Fruit fly (Drosophila melanogaster) whole organism, embryonic: ENCODE data around the gene tsl.

ENCODE experiments used
- Aef1 ChIP-seq: fragments of 200-800 bp; sonication (Bioruptor generic); IDR thresholded peaks from 3 replicates; pipeline ENCODE4 v1.3.6; 2022; ENCODE audit warnings: missing biosample characterization, missing genetic modification characterization
- BtbVII ChIP-seq: fragments of 200-800 bp; sonication (Bioruptor generic); optimal IDR thresholded peaks from 3 replicates; lab custom pipeline; 2017; ENCODE audit warnings: missing biosample characterization, mild to moderate bottlenecking, missing genetic modification characterization
- CG10209 ChIP-seq: fragments of 200-800 bp; sonication (Bioruptor generic); optimal IDR thresholded peaks from 3 replicates; lab custom pipeline; 2017; ENCODE audit warnings: missing biosample characterization, mild to moderate bottlenecking, missing genetic modification characterization, missing genetic modification reagents
- CG10565 ChIP-seq: fragments of 200-800 bp; sonication (Bioruptor generic); optimal IDR thresholded peaks from 3 replicates; lab custom pipeline; 2016; ENCODE audit warnings: missing biosample characterization, mild to moderate bottlenecking, missing genetic modification characterization
- CG14441 ChIP-seq: fragments of 200-800 bp; sonication (Bioruptor generic); IDR thresholded peaks from 2 replicates; pipeline ENCODE4 v1.3.6; 2022; ENCODE audit warnings: missing biosample characterization, missing genetic modification characterization
- CG15514 ChIP-seq: fragments of 200-800 bp; sonication (Bioruptor generic); optimal IDR thresholded peaks from 3 replicates; lab custom pipeline; 2017; ENCODE audit warnings: missing biosample characterization, missing genetic modification characterization, mild to moderate bottlenecking, moderate library complexity, missing genetic modification reagents
- CG1647 ChIP-seq: fragments of 200-800 bp; sonication (Bioruptor generic); optimal IDR thresholded peaks from 3 replicates; lab custom pipeline; 2016; ENCODE audit warnings: missing biosample characterization, missing genetic modification characterization
- CG17359 ChIP-seq: fragments of 200-800 bp; sonication (Bioruptor generic); optimal IDR thresholded peaks from 3 replicates; lab custom pipeline; 2018; ENCODE audit warnings: missing biosample characterization, mild to moderate bottlenecking, missing genetic modification characterization, moderate library complexity
- CG18619 ChIP-seq: fragments of 200-800 bp; sonication (Bioruptor generic); optimal IDR thresholded peaks from 3 replicates; lab custom pipeline; 2017; ENCODE audit warnings: missing biosample characterization, mild to moderate bottlenecking, missing genetic modification characterization
- CG33557 ChIP-seq: fragments of 200-800 bp; sonication (Bioruptor generic); optimal IDR thresholded peaks from 2 replicates; lab custom pipeline; 2019; ENCODE audit warnings: missing biosample characterization, mild to moderate bottlenecking, missing genetic modification characterization, moderate library complexity
- CG3726 ChIP-seq: fragments of 200-800 bp; sonication (Bioruptor generic); IDR thresholded peaks from 3 replicates; pipeline ENCODE4, ENCODE4 v1.3.6; 2022; ENCODE audit warnings: missing biosample characterization, missing genetic modification characterization
- CG6791 ChIP-seq: fragments of 200-800 bp; sonication (Bioruptor generic); IDR thresholded peaks from 3 replicates; pipeline ENCODE4 v1.3.6; 2022; ENCODE audit warnings: missing biosample characterization, missing genetic modification characterization; ENCODE audit not compliant: partially characterized antibody
- CG7786 ChIP-seq: fragments of 200-800 bp; sonication (Bioruptor generic); optimal IDR thresholded peaks from 2 replicates; lab custom pipeline; 2016; ENCODE audit warnings: missing biosample characterization, missing genetic modification characterization
- CG8290 ChIP-seq, 3 experiments: fragments of 200-800 bp; sonication (Bioruptor generic); optimal IDR thresholded peaks; 2 replicates each; lab custom pipeline; 2016 to 2019; ENCODE audit warnings: missing biosample characterization in 3 of 3, missing genetic modification characterization in 3 of 3, mild to moderate bottlenecking in 2 of 3, moderate library complexity in 1 of 3
- CG9797 ChIP-seq: fragments of 200-800 bp; sonication (Bioruptor generic); optimal IDR thresholded peaks from 3 replicates; lab custom pipeline; 2018; ENCODE audit warnings: missing biosample characterization, mild to moderate bottlenecking, missing genetic modification characterization
- CHES-1-like ChIP-seq: fragments of 200-800 bp; sonication (Bioruptor generic); optimal IDR thresholded peaks from 2 replicates; lab custom pipeline; 2016; ENCODE audit warnings: missing biosample characterization, missing genetic modification characterization
- D ChIP-seq, 2 experiments: fragments of 200-800 bp in 1 of 2; fragments of >200 bp in 1 of 2; sonication (Bioruptor generic) in 1 of 2; optimal IDR thresholded peaks; 2 replicates in 1 of 2; 3 replicates in 1 of 2; lab custom pipeline; 2017; ENCODE audit warnings: mild to moderate bottlenecking in 1 of 2, missing biosample characterization in 1 of 2, missing genetic modification characterization in 1 of 2, missing genetic modification reagents in 1 of 2
- Dad ChIP-seq: fragments of 200-800 bp; sonication (Bioruptor generic); optimal IDR thresholded peaks from 3 replicates; lab custom pipeline; 2016; ENCODE audit warnings: missing biosample characterization, missing genetic modification characterization
- Dek ChIP-seq: fragments of 200-800 bp; sonication (Bioruptor generic); optimal IDR thresholded peaks from 3 replicates; lab custom pipeline; 2019; ENCODE audit warnings: missing biosample characterization, mild to moderate bottlenecking, missing genetic modification characterization, moderate library complexity
- Dref ChIP-seq: fragments of 200-800 bp; sonication (Bioruptor generic); IDR thresholded peaks from 2 replicates; pipeline ENCODE4 v1.3.6; 2022; ENCODE audit warnings: missing biosample characterization, missing genetic modification characterization
- Eip74EF ChIP-seq, 2 experiments: fragments of 200-800 bp in 1 of 2; fragments of >200 bp in 1 of 2; sonication (Bioruptor generic) in 1 of 2; optimal IDR thresholded peaks; 2 replicates each; lab custom pipeline; 2017 to 2019; ENCODE audit warnings: missing biosample characterization in 2 of 2, missing genetic modification characterization in 2 of 2, mild to moderate bottlenecking in 1 of 2, moderate library complexity in 1 of 2
- Hey ChIP-seq: fragments of 200-800 bp; sonication (Bioruptor generic); optimal IDR thresholded peaks from 3 replicates; lab custom pipeline; 2018; ENCODE audit warnings: missing biosample characterization, mild to moderate bottlenecking, missing genetic modification characterization
- MTF-1 ChIP-seq: fragments of 200-800 bp; sonication (Bioruptor generic); optimal IDR thresholded peaks from 2 replicates; lab custom pipeline; 2018; ENCODE audit warnings: missing biosample characterization, mild to moderate bottlenecking, missing genetic modification characterization, borderline replicate concordance
- Oaz ChIP-seq: fragments of 200-800 bp; sonication (Bioruptor generic); IDR thresholded peaks from 2 replicates; pipeline ENCODE4 v1.3.6; 2022; ENCODE audit warnings: missing biosample characterization, missing genetic modification characterization
- Opbp ChIP-seq: fragments of 200-800 bp; sonication (Bioruptor generic); IDR thresholded peaks from 3 replicates; pipeline ENCODE4 v1.3.6; 2022; ENCODE audit warnings: missing biosample characterization, missing genetic modification characterization; ENCODE audit not compliant: partially characterized antibody
- Sin3A ChIP-seq: fragments of >200 bp; optimal IDR thresholded peaks from 2 replicates; lab custom pipeline; 2018
- Sox100B ChIP-seq: fragments of 200-800 bp; sonication (Bioruptor generic); optimal IDR thresholded peaks from 3 replicates; lab custom pipeline; 2018; ENCODE audit warnings: missing biosample characterization, mild to moderate bottlenecking, missing genetic modification characterization
- bcd ChIP-seq: fragments of 200-800 bp; sonication (Bioruptor generic); optimal IDR thresholded peaks from 2 replicates; lab custom pipeline; 2017; ENCODE audit warnings: missing biosample characterization, mild to moderate bottlenecking, missing genetic modification characterization
- corto ChIP-seq: fragments of 200-800 bp; sonication (Bioruptor generic); optimal IDR thresholded peaks from 2 replicates; lab custom pipeline; 2016; ENCODE audit warnings: missing biosample characterization, mild to moderate bottlenecking, missing genetic modification characterization, moderate library complexity
- dan ChIP-seq: fragments of 200-800 bp; sonication (Bioruptor generic); IDR thresholded peaks from 2 replicates; pipeline ENCODE4 v1.3.6; 2022; ENCODE audit warnings: missing biosample characterization, missing genetic modification characterization
- dimm ChIP-seq: fragments of 200-800 bp; sonication (Bioruptor generic); IDR thresholded peaks from 2 replicates; pipeline ENCODE4 v1.3.6; 2022; ENCODE audit warnings: missing biosample characterization, missing genetic modification characterization
- dpn ChIP-seq, 2 experiments: fragments of 200-800 bp; sonication (Bioruptor generic); optimal IDR thresholded peaks; 3 replicates each; lab custom pipeline; 2016; ENCODE audit warnings: missing biosample characterization in 2 of 2, missing genetic modification characterization in 2 of 2
- dysf ChIP-seq: fragments of 200-800 bp; sonication (Bioruptor generic); IDR thresholded peaks from 3 replicates; pipeline ENCODE4 v1.3.6; 2022; ENCODE audit warnings: missing biosample characterization, missing genetic modification characterization
- emc ChIP-seq: fragments of 200-800 bp; sonication (Bioruptor generic); optimal IDR thresholded peaks from 2 replicates; lab custom pipeline; 2016; ENCODE audit warnings: missing biosample characterization, missing genetic modification characterization
- fd64A ChIP-seq: fragments of 200-800 bp; sonication (Bioruptor generic); optimal IDR thresholded peaks from 3 replicates; lab custom pipeline; 2018; ENCODE audit warnings: missing biosample characterization, mild to moderate bottlenecking, missing genetic modification characterization
- ftz-f1 ChIP-seq: fragments of 200-800 bp; sonication (Bioruptor generic); optimal IDR thresholded peaks from 2 replicates; lab custom pipeline; 2016; ENCODE audit warnings: missing biosample characterization, missing genetic modification characterization
- gcm2 ChIP-seq: fragments of 200-800 bp; sonication (Bioruptor generic); optimal IDR thresholded peaks from 2 replicates; lab custom pipeline; 2016; ENCODE audit warnings: missing biosample characterization, missing genetic modification characterization
- gt ChIP-seq: fragments of 200-800 bp; sonication (Bioruptor generic); IDR thresholded peaks from 2 replicates; pipeline ENCODE4 v1.3.6; 2022; ENCODE audit warnings: missing biosample characterization, missing genetic modification characterization
- lola ChIP-seq, 3 experiments: fragments of >200 bp in 2 of 3; fragments of 200-800 bp in 1 of 3; sonication (Bioruptor generic) in 1 of 3; optimal IDR thresholded peaks; 2 replicates each; lab custom pipeline; 2017 to 2019; ENCODE audit warnings: missing biosample characterization in 3 of 3, missing genetic modification characterization in 3 of 3, mild to moderate bottlenecking in 1 of 3, moderate library complexity in 1 of 3
- nerfin-1 ChIP-seq: fragments of 200-800 bp; sonication (Bioruptor generic); optimal IDR thresholded peaks from 3 replicates; lab custom pipeline; 2019; ENCODE audit warnings: missing biosample characterization, mild to moderate bottlenecking, missing genetic modification characterization, moderate library complexity
- odd ChIP-seq: fragments of 200-800 bp; sonication (Bioruptor generic); optimal IDR thresholded peaks from 2 replicates; lab custom pipeline; 2017; ENCODE audit warnings: missing biosample characterization, mild to moderate bottlenecking, missing genetic modification characterization
- pan ChIP-seq, 4 experiments: fragments of >200 bp in 3 of 4; fragments of 200-800 bp in 1 of 4; sonication (Bioruptor generic) in 1 of 4; optimal IDR thresholded peaks in 3 of 4; IDR thresholded peaks in 1 of 4; 2 replicates each; pipeline versions ENCODE4 v1.3.6 to Lab custom; 2017 to 2022; ENCODE audit warnings: missing biosample characterization in 2 of 4, missing genetic modification characterization in 2 of 4, mixed read lengths in 1 of 4
- pnt ChIP-seq: fragments of 200-800 bp; sonication (Bioruptor generic); optimal IDR thresholded peaks from 3 replicates; lab custom pipeline; 2016; ENCODE audit warnings: missing biosample characterization, missing genetic modification characterization
- tin ChIP-seq: fragments of 200-800 bp; sonication (Bioruptor generic); optimal IDR thresholded peaks from 3 replicates; lab custom pipeline; 2016; ENCODE audit warnings: missing biosample characterization, missing genetic modification characterization
- tll ChIP-seq, 2 experiments: fragments of 200-800 bp in 1 of 2; fragments of >200 bp in 1 of 2; sonication (Bioruptor generic) in 1 of 2; optimal IDR thresholded peaks; 2 replicates each; lab custom pipeline; 2017 to 2019; ENCODE audit warnings: missing biosample characterization in 2 of 2, missing genetic modification characterization in 2 of 2, mild to moderate bottlenecking in 1 of 2, moderate library complexity in 1 of 2
- wdn ChIP-seq: fragments of 200-800 bp; sonication (Bioruptor generic); IDR thresholded peaks from 2 replicates; pipeline ENCODE4 v1.3.6; 2022; ENCODE audit warnings: missing biosample characterization, missing genetic modification characterization
- yki ChIP-seq: fragments of >200 bp; optimal IDR thresholded peaks from 3 replicates; lab custom pipeline; 2018
- zfh2 ChIP-seq: fragments of 200-800 bp; sonication (Bioruptor generic); optimal IDR thresholded peaks from 2 replicates; lab custom pipeline; 2016; ENCODE audit warnings: missing biosample characterization, missing genetic modification characterization

tsl gene

DNA sequence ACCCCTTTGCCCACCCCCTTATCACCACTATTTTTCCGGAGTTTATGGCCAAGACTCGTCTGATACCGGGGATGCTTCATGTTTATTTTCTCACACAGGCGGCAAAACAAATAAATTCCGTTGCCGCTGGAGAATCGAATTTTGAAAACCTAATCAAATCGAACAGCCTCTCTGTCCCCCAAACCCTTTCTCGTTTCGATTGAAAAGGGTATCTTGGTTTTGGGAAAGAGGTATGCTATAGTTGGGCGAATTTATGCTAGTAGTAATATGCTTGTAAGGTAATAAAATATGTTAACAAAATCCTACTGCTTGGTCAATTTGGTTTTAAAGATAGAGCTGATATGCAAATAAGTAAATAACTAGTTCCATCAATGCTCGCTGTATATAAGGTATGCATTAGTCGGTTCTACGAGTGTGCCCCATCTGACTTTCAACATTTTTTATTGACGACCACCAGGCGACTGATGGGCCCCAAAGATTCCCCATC, 45.7 kb upstream of the tsl start (continued):
- TF ChIP-seq wdn (GFP tag; lab: Robert Waterston, UW) (0 out of 2 replicates have a peak, but pooled peaks have one; percentile 9), Hey (tag; lab: Kevin White, UChicago) (no peak), CG10209 (GFP tag; lab: Kevin White, UChicago) (peak; percentile 65), fd64A (no peak), pan (optimal IDR thresholded peaks at IDR 0.05; lab: Kevin White, UChicago) (peak in 1 of 2 experiments; percentile 12), pan (GFP tag; optimal IDR thresholded peaks at IDR 0.05 in 1 of 2, IDR thresholded peaks at IDR 0.05 in 1 of 2) (peak in 1 of 2 experiments; percentile 63), BtbVII (GFP tag; lab: Kevin White, UChicago) (no peak), tll (GFP tag; optimal IDR thresholded peaks at IDR 0.05; lab: Kevin White, UChicago) (no peak), zfh2 (GFP tag; lab: Kevin White, UChicago) (no peak), tin (GFP tag; lab: Kevin White, UChicago) (peak; percentile 60), CG18619 (GFP tag; lab: Kevin White, UChicago) (peak; percentile 55), dan (GFP tag; lab: Robert Waterston, UW) (peak; percentile 71; the same call in 1 of the 2 replicates), Oaz (GFP tag; lab: Robert Waterston, UW) (no peak), CG17359 (peak; percentile 65), dimm (peak; percentile 53), gcm2 (GFP tag; lab: Kevin White, UChicago) (peak; percentile 1), ftz-f1 (no peak), gt (GFP tag; lab: Robert Waterston, UW) (peak; percentile 55; the same call in 1 of the 2 replicates), CG6791 (GFP tag; lab: Robert Waterston, UW) (peak; percentile 65), Dref (GFP tag; lab: Robert Waterston, UW) (no peak), lola (GFP tag; optimal IDR thresholded peaks at IDR 0.05; lab: Kevin White, UChicago) (peak in 1 of 3 experiments; percentile 92), CG33557 (GFP tag; lab: Kevin White, UChicago) (peak; percentile 89), Aef1 (GFP tag; lab: Robert Waterston, UW) (no peak), dpn (GFP tag; optimal IDR thresholded peaks at IDR 0.05; lab: Kevin White, UChicago) (peak; percentile 65 to 69), MTF-1 (GFP tag; lab: Kevin White, UChicago) (peak; percentile 12), CG10565 (GFP tag; lab: Kevin White, UChicago) (peak; percentile 37), Dad (GFP tag; lab: Kevin White, UChicago) (peak; percentile 27), Sin3A (lab: Kevin White, UChicago) (no peak), yki (lab: Kevin White, UChicago) (no peak), Opbp (GFP tag; lab: Robert Waterston, UW) (no peak), corto (no peak), CHES-1-like (GFP tag; lab: Kevin White, UChicago) (peak; percentile 55), CG9797 (GFP tag; lab: Kevin White, UChicago) (no peak), pnt (GFP tag; lab: Kevin White, UChicago) (peak; percentile 85), Eip74EF (GFP tag; optimal IDR thresholded peaks at IDR 0.05; lab: Kevin White, UChicago) (peak in 1 of 2 experiments; percentile 69), CG7786 (GFP tag; lab: Kevin White, UChicago) (peak; percentile 79), bcd (GFP tag; lab: Kevin White, UChicago) (peak; percentile 17), CG14441 (GFP tag; lab: Robert Waterston, UW) (no peak), CG3726 (GFP tag; lab: Robert Waterston, UW) (peak; percentile 65; the same call in 2 of the 3 replicates), emc (GFP tag; lab: Kevin White, UChicago) (no peak), CG8290 (GFP tag; optimal IDR thresholded peaks at IDR 0.05; lab: Kevin White, UChicago) (peak; percentile 8), CG8290 (tag; optimal IDR thresholded peaks at IDR 0.05; lab: Kevin White, UChicago) (peak in 1 of 2 experiments; percentile 54), dysf (GFP tag; lab: Robert Waterston, UW) (peak; percentile 68; the same call in 2 of the 3 replicates), CG1647 (GFP tag; lab: Kevin White, UChicago) (peak; percentile 58), odd (no peak), CG15514 (GFP tag; lab: Kevin White, UChicago) (no peak), D (optimal IDR thresholded peaks at IDR 0.05; lab: Kevin White, UChicago) (no peak), D (GFP tag; optimal IDR thresholded peaks at IDR 0.05; lab: Kevin White, UChicago) (peak; percentile 79), nerfin-1 (tag; lab: Kevin White, UChicago) (peak; percentile 76), Dek (tag; lab: Kevin White, UChicago) (no peak), Sox100B (GFP tag; lab: Kevin White, UChicago) (peak; percentile 28)
